Worm (Caenorhabditis elegans): ENCODE measurements around the gene nlp-61.

- TF ChIP-seq hnd-1 (tag; optimal IDR thresholded peaks at IDR 0.05) = no peak
- TF ChIP-seq scrt-1 (GFP tag; IDR thresholded peaks at IDR 0.05) = no peak
- no peak for TF ChIP-seq hmbx-1 (tag; optimal IDR thresholded peaks at IDR 0.05)
- TF ChIP-seq aly-1 (tag; optimal IDR thresholded peaks at IDR 0.05) = no peak
- TF ChIP-seq ama-1 (optimal IDR thresholded peaks at IDR 0.05) = no peak
- TF ChIP-seq tbx-11 (GFP tag; IDR thresholded peaks at IDR 0.05) = no peak
- TF ChIP-seq ceh-36 (tag; optimal IDR thresholded peaks at IDR 0.05) = no peak
- no peak for TF ChIP-seq flt-1 (GFP tag; IDR thresholded peaks at IDR 0.05)
- no peak for TF ChIP-seq tra-4 (tag; optimal IDR thresholded peaks at IDR 0.05)
- TF ChIP-seq sea-1 (GFP tag; conservative IDR thresholded peaks at IDR 0.05) = no peak
- TF ChIP-seq tbx-37 (GFP tag; conservative IDR thresholded peaks at IDR 0.05) = no peak
Measured at ce11 chrX:7667394-7668089, 40.1 kb downstream of the nlp-61 start, which contains the start of gene F27D9.13.

All from whole organism, early embryonic.